Worm (Caenorhabditis elegans): ENCODE results near the gene srx-76.

ce11 chrV:11862817-11863216 lies 28.8 kb upstream of the srx-76 start, which contains the start of gene R13H4.6:
- TF ChIP-seq dao-5 (tag; optimal IDR thresholded peaks at IDR 0.05) = no peak
- TF ChIP-seq W03F9.2 (tag; optimal IDR thresholded peaks at IDR 0.05) = no peak
